Worm (Caenorhabditis elegans) whole organism, midembryonic: ENCODE data around the gene ZK616.3.

Experiments
- T22C8.4 ChIP-seq: fragments of 200-800 bp; sonication (Bioruptor generic); IDR thresholded peaks from 2 replicates; pipeline ENCODE4 v1.3.6; 2022; ENCODE audit warnings: missing genetic modification characterization, missing compliant biosample characterization
- cog-1 ChIP-seq: sonication (generic microtip); optimal IDR thresholded peaks from 2 replicates; lab custom pipeline; 2016; ENCODE audit warnings: missing genetic modification characterization, missing compliant biosample characterization
- flt-1 ChIP-seq: fragments of 200-800 bp; sonication (Bioruptor generic); IDR thresholded peaks from 2 replicates; pipeline ENCODE4 v1.3.6; 2022; ENCODE audit warnings: missing genetic modification characterization, missing compliant biosample characterization
- klf-2 ChIP-seq: fragments of 200-800 bp; sonication (Bioruptor generic); conservative IDR thresholded peaks from 2 replicates; pipeline ENCODE4 v1.3.6; 2022; ENCODE audit warnings: missing genetic modification reagents, missing genetic modification characterization, missing compliant biosample characterization
- med-1 ChIP-seq: sonication (generic microtip); optimal IDR thresholded peaks from 2 replicates; lab custom pipeline; 2017; ENCODE audit warnings: missing genetic modification characterization, mild to moderate bottlenecking, missing compliant biosample characterization, antibody characterized with exemption, missing genetic modification reagents; ENCODE audit not compliant: insufficient read depth
- ref-1 ChIP-seq: fragments of 200-800 bp; sonication (Bioruptor generic); conservative IDR thresholded peaks from 2 replicates; pipeline ENCODE4 v1.3.6; 2022; ENCODE audit warnings: missing genetic modification reagents, missing genetic modification characterization, missing compliant biosample characterization
- tab-1 ChIP-seq: fragments of 200-800 bp; sonication (Bioruptor generic); IDR thresholded peaks from 2 replicates; pipeline ENCODE4 v1.3.6; 2022; ENCODE audit warnings: missing genetic modification characterization, missing compliant biosample characterization
- ztf-23 ChIP-seq: fragments of 200-800 bp; sonication (Bioruptor generic); IDR thresholded peaks from 2 replicates; pipeline ENCODE4 v1.3.6; 2022; ENCODE audit warnings: missing genetic modification reagents, missing genetic modification characterization, missing compliant biosample characterization
- ztf-29 ChIP-seq: fragments of 200-800 bp; sonication (Bioruptor generic); IDR thresholded peaks from 2 replicates; pipeline ENCODE4 v1.3.6; 2022; ENCODE audit warnings: missing genetic modification reagents, missing genetic modification characterization, missing compliant biosample characterization

Gene ZK616.3

ce11 chrIV:5388477-5389065, 8.3 kb upstream of the ZK616.3 start, which contains the start of gene elo-6:
TSS of gene elo-6 (minus strand) at chrIV:5388559.
- no peak for TF ChIP-seq cog-1 (tag; lab: Kevin White, UChicago)
- TF ChIP-seq ztf-29 (GFP tag; lab: Robert Waterston, UW) = no peak
- no peak for TF ChIP-seq ztf-23 (GFP tag; lab: Robert Waterston, UW)
- no peak for TF ChIP-seq T22C8.4 (GFP tag; lab: Robert Waterston, UW)
- no peak for TF ChIP-seq ref-1
- TF ChIP-seq flt-1 (GFP tag; lab: Robert Waterston, UW) = no peak
- no peak for TF ChIP-seq klf-2 (GFP tag; lab: Robert Waterston, UW)
- no peak for TF ChIP-seq tab-1 (GFP tag; lab: Robert Waterston, UW)
- no peak for TF ChIP-seq med-1 (GFP tag; lab: Kevin White, UChicago)

ce11 chrIV:5389951-5390350, 6.9 kb upstream of the ZK616.3 start:
- TF ChIP-seq T22C8.4 (GFP tag; lab: Robert Waterston, UW) (no peak), tab-1 (GFP tag; lab: Robert Waterston, UW) (no peak), cog-1 (tag; lab: Kevin White, UChicago) (no peak), ztf-29 (GFP tag; lab: Robert Waterston, UW) (no peak), flt-1 (GFP tag; lab: Robert Waterston, UW) (no peak), med-1 (GFP tag; lab: Kevin White, UChicago) (no peak)

- no peak for TF ChIP-seq ztf-29 (GFP tag; lab: Robert Waterston, UW)
- TF ChIP-seq med-1 (GFP tag; lab: Kevin White, UChicago) = no peak
- no peak for TF ChIP-seq flt-1 (GFP tag; lab: Robert Waterston, UW)
Measured at ce11 chrIV:5391507-5392057, 5.3 kb upstream of the ZK616.3 start, which contains the start of the genes htp-1 and ZK616.5. TSS of gene htp-1 (minus strand) at chrIV:5391557. TSS of gene ZK616.5 (plus strand) at chrIV:5391929.

ce11 chrIV:5393566-5393965, 3.3 kb upstream of the ZK616.3 start:
- TF ChIP-seq ztf-29 (GFP tag; lab: Robert Waterston, UW) = no peak
- TF ChIP-seq ref-1 = no peak
- no peak for TF ChIP-seq med-1 (GFP tag; lab: Kevin White, UChicago)
- no peak for TF ChIP-seq klf-2 (GFP tag; lab: Robert Waterston, UW)
- no peak for TF ChIP-seq tab-1 (GFP tag; lab: Robert Waterston, UW)
- no peak for TF ChIP-seq flt-1 (GFP tag; lab: Robert Waterston, UW)
- TF ChIP-seq T22C8.4 (GFP tag; lab: Robert Waterston, UW) = no peak
- TF ChIP-seq cog-1 (tag; lab: Kevin White, UChicago) = no peak
- no peak for TF ChIP-seq ztf-23 (GFP tag; lab: Robert Waterston, UW)

ce11 chrIV:5394687-5395086, 2.2 kb upstream of the ZK616.3 start, which contains the start of the genes perm-3 and swsn-6:
TSS of gene perm-3 (minus strand) at chrIV:5394804.
TSS of gene swsn-6 (plus strand) at chrIV:5395033.
- no peak for TF ChIP-seq ref-1
- TF ChIP-seq flt-1 (GFP tag; lab: Robert Waterston, UW) = peak; percentile 66; the same call in 1 of the 2 replicates
- no peak for TF ChIP-seq med-1 (GFP tag; lab: Kevin White, UChicago)
- TF ChIP-seq ztf-23 (GFP tag; lab: Robert Waterston, UW) = no peak
- no peak for TF ChIP-seq tab-1 (GFP tag; lab: Robert Waterston, UW)
- TF ChIP-seq cog-1 (tag; lab: Kevin White, UChicago) = no peak
- TF ChIP-seq T22C8.4 (GFP tag; lab: Robert Waterston, UW) = peak; percentile 85; the same call in 1 of the 2 replicates
- no peak for TF ChIP-seq ztf-29 (GFP tag; lab: Robert Waterston, UW)

- TF ChIP-seq tab-1 (GFP tag; lab: Robert Waterston, UW) (no peak), med-1 (GFP tag; lab: Kevin White, UChicago) (no peak), ztf-29 (GFP tag; lab: Robert Waterston, UW) (no peak), T22C8.4 (GFP tag; lab: Robert Waterston, UW) (no peak), flt-1 (GFP tag; lab: Robert Waterston, UW) (no peak), ref-1 (no peak), klf-2 (GFP tag; lab: Robert Waterston, UW) (no peak), cog-1 (tag; lab: Kevin White, UChicago) (no peak), ztf-23 (GFP tag; lab: Robert Waterston, UW) (no peak)
Measured at ce11 chrIV:5397539-5397938, 670 bp downstream of the ZK616.3 start, which contains the start of gene ZK616.2. TSS of gene ZK616.2 (plus strand) at chrIV:5397839.

ce11 chrIV:5400609-5401008, 3.7 kb downstream of the ZK616.3 start, which contains the start of gene ZK616.1:
TSS of gene ZK616.1 (plus strand) at chrIV:5400909.
- TF ChIP-seq T22C8.4 (GFP tag; lab: Robert Waterston, UW) (no peak), cog-1 (tag; lab: Kevin White, UChicago) (no peak), med-1 (GFP tag; lab: Kevin White, UChicago) (no peak), ztf-23 (GFP tag; lab: Robert Waterston, UW) (no peak), ref-1 (no peak), klf-2 (GFP tag; lab: Robert Waterston, UW) (no peak), ztf-29 (GFP tag; lab: Robert Waterston, UW) (no peak), tab-1 (GFP tag; lab: Robert Waterston, UW) (no peak), flt-1 (GFP tag; lab: Robert Waterston, UW) (no peak)

ce11 chrIV:5405345-5405744, 8.5 kb downstream of the ZK616.3 start, which contains the start of gene ZK616.61:
TSS of gene ZK616.61 (plus strand) at chrIV:5405645.
- TF ChIP-seq ref-1 = no peak
- no peak for TF ChIP-seq tab-1 (GFP tag; lab: Robert Waterston, UW)
- no peak for TF ChIP-seq klf-2 (GFP tag; lab: Robert Waterston, UW)
- no peak for TF ChIP-seq flt-1 (GFP tag; lab: Robert Waterston, UW)
- TF ChIP-seq ztf-23 (GFP tag; lab: Robert Waterston, UW) = no peak
- TF ChIP-seq T22C8.4 (GFP tag; lab: Robert Waterston, UW) = no peak
- no peak for TF ChIP-seq ztf-29 (GFP tag; lab: Robert Waterston, UW)
- no peak for TF ChIP-seq cog-1 (tag; lab: Kevin White, UChicago)
- no peak for TF ChIP-seq med-1 (GFP tag; lab: Kevin White, UChicago)
